Fruit fly (Drosophila melanogaster): Measurements from ENCODE around the gene CG13045.
A peak's percentile ranks its signal among the peaks of the same experiment; 100 is the strongest.

The CG13045 gene

dm6 chr3L:16289067-16289466 is 1.7 kb downstream of the CG13045 start (continued):
- no peak for TF ChIP-seq dati (GFP tag; IDR thresholded peaks at IDR 0.05)
- TF ChIP-seq Sry-δ (GFP tag; optimal IDR thresholded peaks at IDR 0.05) = no peak
- TF ChIP-seq CG15601 (tag; optimal IDR thresholded peaks at IDR 0.05) = no peak
- TF ChIP-seq CG7372 (GFP tag; IDR thresholded peaks at IDR 0.05) = no peak
- TF ChIP-seq CG8478 (optimal IDR thresholded peaks at IDR 0.05) = no peak
- TF ChIP-seq dm (GFP tag; optimal IDR thresholded peaks at IDR 0.05) = no peak
- TF ChIP-seq CG1603 (tag; optimal IDR thresholded peaks at IDR 0.05) = no peak
- no peak for TF ChIP-seq peb (GFP tag; IDR thresholded peaks at IDR 0.05)
- TF ChIP-seq repo (GFP tag; optimal IDR thresholded peaks at IDR 0.05) = no peak
- TF ChIP-seq CG13287 (GFP tag; IDR thresholded peaks at IDR 0.05; ENCODE audit: partially characterized antibody) = no peak
- TF ChIP-seq sens-2 (GFP tag; IDR thresholded peaks at IDR 0.05) = no peak
- TF ChIP-seq wor (GFP tag; IDR thresholded peaks at IDR 0.05) = no peak
- TF ChIP-seq CG11695 (GFP tag; IDR thresholded peaks at IDR 0.05) = 0 out of 3 replicates have a peak, but pooled peaks have one; percentile 27
- TF ChIP-seq zfh2 (GFP tag; optimal IDR thresholded peaks at IDR 0.05) = no peak
- no peak for TF ChIP-seq gsb-n (tag; optimal IDR thresholded peaks at IDR 0.05)
- TF ChIP-seq oc (tag; optimal IDR thresholded peaks at IDR 0.05) = no peak
- TF ChIP-seq sr (GFP tag; IDR thresholded peaks at IDR 0.05) = no peak; the same call in 2 of the 3 replicates
- TF ChIP-seq CG12744 (GFP tag; optimal IDR thresholded peaks at IDR 0.05) = no peak
- no peak for TF ChIP-seq zen2 (GFP tag; IDR thresholded peaks at IDR 0.05; ENCODE audit: partially characterized antibody)
- TF ChIP-seq CG6813 (GFP tag; optimal IDR thresholded peaks at IDR 0.05) = no peak
- peak; percentile 46; the same call in 1 of the 2 replicates for TF ChIP-seq CG32767 (GFP tag; IDR thresholded peaks at IDR 0.05)
- TF ChIP-seq ro (GFP tag; IDR thresholded peaks at IDR 0.05) = no peak
- TF ChIP-seq ac (GFP tag; optimal IDR thresholded peaks at IDR 0.05) = no peak
- no peak for TF ChIP-seq CG9817 (tag; optimal IDR thresholded peaks at IDR 0.05)
- no peak for TF ChIP-seq CG17912 (GFP tag; optimal IDR thresholded peaks at IDR 0.05)
- no peak for TF ChIP-seq Hr78 (GFP tag; optimal IDR thresholded peaks at IDR 0.05)
- no peak for TF ChIP-seq Dll (GFP tag; IDR thresholded peaks at IDR 0.05; ENCODE audit: partially characterized antibody)
- no peak for TF ChIP-seq CG14014 (GFP tag; IDR thresholded peaks at IDR 0.05)
- no peak for TF ChIP-seq CG7271 (tag; optimal IDR thresholded peaks at IDR 0.05)
- TF ChIP-seq lola (GFP tag; optimal IDR thresholded peaks at IDR 0.05) = no peak
- no peak for TF ChIP-seq CG17612 (GFP tag; IDR thresholded peaks at IDR 0.05)
- no peak for TF ChIP-seq Ets65A (GFP tag)
- no peak for TF ChIP-seq pum (GFP tag; optimal IDR thresholded peaks at IDR 0.05)
- TF ChIP-seq seq (GFP tag; IDR thresholded peaks at IDR 0.05) = peak; percentile 73
- no peak for TF ChIP-seq eyg (GFP tag; optimal IDR thresholded peaks at IDR 0.05)
- no peak for TF ChIP-seq en (GFP tag; optimal IDR thresholded peaks at IDR 0.05)
- TF ChIP-seq inv (GFP tag; IDR thresholded peaks at IDR 0.05; ENCODE audit: partially characterized antibody) = no peak
- no peak for TF ChIP-seq sim (GFP tag; IDR thresholded peaks at IDR 0.05)
- TF ChIP-seq CG11093 (GFP tag; IDR thresholded peaks at IDR 0.05) = no peak
- 0 out of 3 replicates have a peak, but pooled peaks have one; percentile 16 for TF ChIP-seq B-H1 (GFP tag; IDR thresholded peaks at IDR 0.05)
- no peak for TF ChIP-seq da (GFP tag; optimal IDR thresholded peaks at IDR 0.05)
- TF ChIP-seq sqz (GFP tag; optimal IDR thresholded peaks at IDR 0.05) = no peak
- no peak for TF ChIP-seq CG1602 (GFP tag; optimal IDR thresholded peaks at IDR 0.05)
- TF ChIP-seq CG5180 (GFP tag; optimal IDR thresholded peaks at IDR 0.05) = no peak
- TF ChIP-seq shn (GFP tag; optimal IDR thresholded peaks at IDR 0.05) = no peak
- no peak for TF ChIP-seq bab2 (GFP tag; optimal IDR thresholded peaks at IDR 0.05)
- TF ChIP-seq tll (GFP tag; optimal IDR thresholded peaks at IDR 0.05) = no peak
- no peak for TF ChIP-seq ato (GFP tag; IDR thresholded peaks at IDR 0.05; ENCODE audit: partially characterized antibody)
- no peak for TF ChIP-seq CG14965 (GFP tag; optimal IDR thresholded peaks at IDR 0.05; ENCODE audit: borderline replicate concordance)
- no peak for TF ChIP-seq Camta (GFP tag; optimal IDR thresholded peaks at IDR 0.05)
- TF ChIP-seq CG32532 (GFP tag; IDR thresholded peaks at IDR 0.05) = no peak
- no peak for TF ChIP-seq btn (GFP tag; optimal IDR thresholded peaks at IDR 0.05)

Data from whole organism, embryonic.